Worm (Caenorhabditis elegans) whole organism, mixed stage, embryonic: Measurements from ENCODE around the gene F49C12.5.

Experiments
- M03D4.4 ChIP-seq: sonication (generic microtip); optimal IDR thresholded peaks from 2 replicates; lab custom pipeline; 2017; ENCODE audit warnings: mild to moderate bottlenecking, missing genetic modification characterization, missing compliant biosample characterization
- bed-3 ChIP-seq: fragments of 200-800 bp; sonication (Bioruptor generic); optimal IDR thresholded peaks from 3 replicates; lab custom pipeline; 2018; ENCODE audit warnings: mild to moderate bottlenecking, missing genetic modification characterization, moderate library complexity, missing compliant biosample characterization
- blmp-1 ChIP-seq: fragments of 150-350 bp; optimal IDR thresholded peaks from 2 replicates; lab custom pipeline; 2014; ENCODE audit warnings: missing biosample characterization, missing genetic modification characterization
- ceh-39 ChIP-seq: fragments of 150-350 bp; optimal IDR thresholded peaks from 2 replicates; lab custom pipeline; 2014; ENCODE audit warnings: missing biosample characterization, missing genetic modification characterization
- ceh-43 ChIP-seq: fragments of 200-800 bp; sonication (Bioruptor generic); optimal IDR thresholded peaks from 2 replicates; lab custom pipeline; 2018; ENCODE audit warnings: mild to moderate bottlenecking, missing genetic modification characterization, moderate library complexity, missing compliant biosample characterization
- ceh-83 ChIP-seq: fragments of 200-800 bp; sonication (Bioruptor generic); optimal IDR thresholded peaks from 2 replicates; lab custom pipeline; 2018; ENCODE audit warnings: mild to moderate bottlenecking, missing genetic modification characterization, missing compliant biosample characterization
- ces-1 ChIP-seq: fragments of 150-350 bp; optimal IDR thresholded peaks from 2 replicates; lab custom pipeline; 2014; ENCODE audit warnings: missing biosample characterization, missing genetic modification reagents, missing genetic modification characterization
- cnd-1 ChIP-seq: fragments of 200-800 bp; sonication (Bioruptor generic); optimal IDR thresholded peaks from 2 replicates; lab custom pipeline; 2018; ENCODE audit warnings: mild to moderate bottlenecking, missing genetic modification characterization, missing compliant biosample characterization
- elt-1 ChIP-seq: sonication (generic microtip); optimal IDR thresholded peaks from 2 replicates; lab custom pipeline; 2017; ENCODE audit warnings: missing genetic modification characterization, mild to moderate bottlenecking, missing compliant biosample characterization, antibody characterized with exemption, moderate library complexity, borderline replicate concordance; ENCODE audit not compliant: insufficient read depth
- elt-3 ChIP-seq: fragments of 150-350 bp; optimal IDR thresholded peaks from 2 replicates; lab custom pipeline; 2014; ENCODE audit warnings: missing biosample characterization, missing genetic modification characterization
- flh-1 ChIP-seq: fragments of 200-800 bp; sonication (Bioruptor generic); optimal IDR thresholded peaks from 2 replicates; lab custom pipeline; 2018; ENCODE audit warnings: mild to moderate bottlenecking, missing genetic modification characterization, moderate library complexity, missing compliant biosample characterization
- ham-2 ChIP-seq: fragments of 200-800 bp; sonication (Bioruptor generic); optimal IDR thresholded peaks from 2 replicates; lab custom pipeline; 2018; ENCODE audit warnings: mild to moderate bottlenecking, missing genetic modification characterization, missing compliant biosample characterization
- hlh-1 ChIP-seq: fragments of 150-350 bp; optimal IDR thresholded peaks from 2 replicates; lab custom pipeline; 2014; ENCODE audit warnings: missing biosample characterization, missing genetic modification reagents, missing genetic modification characterization
- lin-13 ChIP-seq: fragments of 150-350 bp; optimal IDR thresholded peaks from 2 replicates; lab custom pipeline; 2014; ENCODE audit warnings: missing biosample characterization, missing genetic modification characterization
- lin-32 ChIP-seq: fragments of 200-800 bp; sonication (Bioruptor generic); optimal IDR thresholded peaks from 2 replicates; lab custom pipeline; 2018; ENCODE audit warnings: mild to moderate bottlenecking, missing genetic modification characterization, missing compliant biosample characterization
- lsy-2 ChIP-seq: fragments of 150-350 bp; optimal IDR thresholded peaks from 2 replicates; lab custom pipeline; 2014; ENCODE audit warnings: missing biosample characterization, missing genetic modification characterization
- mab-5 ChIP-seq: fragments of 150-350 bp; optimal IDR thresholded peaks from 2 replicates; lab custom pipeline; 2014; ENCODE audit warnings: missing biosample characterization, missing genetic modification characterization
- mep-1 ChIP-seq: fragments of 150-350 bp; optimal IDR thresholded peaks from 2 replicates; lab custom pipeline; 2017; ENCODE audit warnings: missing biosample characterization, missing genetic modification reagents, missing genetic modification characterization, inconsistent platforms
- mls-2 ChIP-seq: sonication (generic microtip); optimal IDR thresholded peaks from 2 replicates; lab custom pipeline; 2016; ENCODE audit warnings: mild to moderate bottlenecking, missing genetic modification characterization, moderate library complexity, missing compliant biosample characterization
- nhr-12 ChIP-seq: fragments of 150-350 bp; optimal IDR thresholded peaks from 2 replicates; lab custom pipeline; 2014; ENCODE audit warnings: missing biosample characterization, missing genetic modification characterization
- nhr-2 ChIP-seq: fragments of 150-350 bp; optimal IDR thresholded peaks from 2 replicates; lab custom pipeline; 2014; ENCODE audit warnings: missing biosample characterization, missing genetic modification characterization
- nhr-237 ChIP-seq: fragments of 150-350 bp; optimal IDR thresholded peaks from 2 replicates; lab custom pipeline; 2014; ENCODE audit warnings: missing biosample characterization, missing genetic modification characterization
- nhr-28 ChIP-seq: fragments of 150-350 bp; optimal IDR thresholded peaks from 2 replicates; lab custom pipeline; 2014; ENCODE audit warnings: missing biosample characterization, missing genetic modification characterization
- pha-4 ChIP-seq: fragments of 150-350 bp; optimal IDR thresholded peaks from 2 replicates; lab custom pipeline; 2018; ENCODE audit warnings: missing biosample characterization, missing genetic modification reagents, missing genetic modification characterization
- snpc-4 ChIP-seq: fragments of 150-350 bp; optimal IDR thresholded peaks from 2 replicates; lab custom pipeline; 2014; ENCODE audit warnings: missing biosample characterization, missing genetic modification characterization
- sptf-1 ChIP-seq: sonication (generic microtip); optimal IDR thresholded peaks from 2 replicates; lab custom pipeline; 2017; ENCODE audit warnings: mild to moderate bottlenecking, missing genetic modification characterization, moderate library complexity, missing compliant biosample characterization
- tbx-8 ChIP-seq: fragments of 200-800 bp; sonication (Bioruptor generic); optimal IDR thresholded peaks from 2 replicates; lab custom pipeline; 2018; ENCODE audit warnings: mild to moderate bottlenecking, missing genetic modification characterization, moderate library complexity, missing compliant biosample characterization
- unc-120 ChIP-seq: sonication (generic microtip); optimal IDR thresholded peaks from 2 replicates; lab custom pipeline; 2017; ENCODE audit warnings: missing genetic modification characterization, missing compliant biosample characterization; ENCODE audit not compliant: poor library complexity, severe bottlenecking
- unc-39 ChIP-seq: fragments of 150-350 bp; optimal IDR thresholded peaks from 2 replicates; lab custom pipeline; 2014; ENCODE audit warnings: missing biosample characterization, missing genetic modification characterization
- unc-62 ChIP-seq: fragments of 150-350 bp; optimal IDR thresholded peaks from 2 replicates; lab custom pipeline; 2014; ENCODE audit warnings: missing biosample characterization, missing genetic modification reagents, missing genetic modification characterization
- zip-8 ChIP-seq: fragments of 150-350 bp; optimal IDR thresholded peaks from 2 replicates; lab custom pipeline; 2014; ENCODE audit warnings: missing biosample characterization, missing genetic modification characterization
- ztf-11 ChIP-seq: fragments of 150-350 bp; optimal IDR thresholded peaks from 2 replicates; lab custom pipeline; 2014; ENCODE audit warnings: missing biosample characterization, missing genetic modification characterization

Gene F49C12.5

DNA sequence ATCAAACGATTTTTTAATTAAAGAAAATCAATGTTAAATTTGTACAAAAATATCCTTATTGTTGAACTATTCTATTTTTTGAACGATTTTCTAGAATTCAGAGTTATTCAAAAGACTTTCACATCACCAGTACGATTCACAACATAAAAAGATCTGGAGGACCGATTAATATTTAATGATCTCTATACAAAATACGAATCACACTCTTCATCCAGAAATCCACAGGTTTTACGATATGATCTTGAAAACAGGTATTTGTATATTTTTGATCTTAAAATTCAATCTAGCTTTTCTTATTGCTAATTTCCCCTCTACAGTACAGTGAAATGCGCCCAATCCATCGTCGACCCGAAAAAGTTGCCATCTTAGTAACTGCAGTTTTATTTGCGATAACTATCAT is at the start of gene F49C12.5:
F49C12.5 (plus strand) TSS at position 301 of the 400 bp plus-strand sequence.
- TF ChIP-seq nhr-2 (no peak), ces-1 (GFP tag; lab: Kevin White, UChicago) (no peak), lin-32 (no peak), ceh-39 (tag; lab: Kevin White, UChicago) (no peak), mab-5 (no peak), sptf-1 (tag; lab: Kevin White, UChicago) (no peak), tbx-8 (GFP tag; lab: Kevin White, UChicago) (no peak), nhr-28 (tag; lab: Kevin White, UChicago) (no peak), unc-120 (no peak), nhr-237 (tag; lab: Kevin White, UChicago) (no peak), elt-3 (no peak), blmp-1 (no peak), ceh-83 (GFP tag; lab: Kevin White, UChicago) (no peak), M03D4.4 (no peak), lsy-2 (tag; lab: Kevin White, UChicago) (no peak), mep-1 (tag; lab: Kevin White, UChicago) (no peak), flh-1 (GFP tag; lab: Kevin White, UChicago) (no peak), snpc-4 (tag; lab: Kevin White, UChicago) (no peak), hlh-1 (tag; lab: Kevin White, UChicago) (no peak), elt-1 (no peak)

DNA sequence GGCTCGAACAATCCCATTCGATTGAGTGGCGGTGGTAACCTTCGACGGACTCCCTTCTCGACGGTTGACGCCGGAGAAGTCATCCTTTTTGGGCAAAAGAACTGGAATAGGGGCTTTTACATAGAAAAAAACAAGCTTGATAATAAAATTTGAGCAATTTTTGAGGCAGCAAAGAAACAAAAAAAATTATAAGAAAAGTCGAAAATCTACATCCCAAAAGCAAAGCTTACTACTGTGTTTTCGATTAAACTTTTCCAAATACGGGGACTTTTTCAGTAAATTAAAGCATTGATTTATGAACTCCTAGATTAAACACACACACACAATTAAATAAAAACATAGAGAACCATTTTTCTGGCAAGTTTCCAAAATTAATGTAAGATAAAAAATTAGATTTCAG is 48.7 kb upstream of the F49C12.5 start, which contains the start of gene Y11D7A.9:
Y11D7A.9 (minus strand) TSS at position 101 of the 400 bp plus-strand sequence.
- TF ChIP-seq zip-8 (tag; lab: Kevin White, UChicago) = no peak
- TF ChIP-seq mep-1 (tag; lab: Kevin White, UChicago) = no peak
- TF ChIP-seq bed-3 = no peak

DNA sequence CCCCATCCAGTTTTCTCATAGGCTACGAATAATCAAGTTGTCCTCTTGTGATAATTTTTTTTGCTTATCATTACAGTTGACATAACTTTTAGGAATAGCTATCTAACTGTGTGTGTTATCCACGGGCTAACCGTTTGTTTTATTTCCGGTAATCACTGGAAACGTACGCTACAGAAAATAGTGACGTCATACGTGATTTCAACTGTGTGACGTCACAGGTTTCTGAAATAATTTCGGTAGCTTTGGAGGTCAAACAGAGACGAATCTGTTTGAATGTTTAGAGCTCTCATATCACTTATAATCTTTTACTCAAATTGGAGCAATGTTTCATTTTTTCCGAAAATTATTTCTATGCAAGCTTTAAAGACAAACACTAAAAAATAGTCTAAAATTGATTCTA is 47.9 kb upstream of the F49C12.5 start:
- TF ChIP-seq lsy-2 (tag; lab: Kevin White, UChicago) = no peak
- TF ChIP-seq zip-8 (tag; lab: Kevin White, UChicago) = peak; percentile 88

DNA sequence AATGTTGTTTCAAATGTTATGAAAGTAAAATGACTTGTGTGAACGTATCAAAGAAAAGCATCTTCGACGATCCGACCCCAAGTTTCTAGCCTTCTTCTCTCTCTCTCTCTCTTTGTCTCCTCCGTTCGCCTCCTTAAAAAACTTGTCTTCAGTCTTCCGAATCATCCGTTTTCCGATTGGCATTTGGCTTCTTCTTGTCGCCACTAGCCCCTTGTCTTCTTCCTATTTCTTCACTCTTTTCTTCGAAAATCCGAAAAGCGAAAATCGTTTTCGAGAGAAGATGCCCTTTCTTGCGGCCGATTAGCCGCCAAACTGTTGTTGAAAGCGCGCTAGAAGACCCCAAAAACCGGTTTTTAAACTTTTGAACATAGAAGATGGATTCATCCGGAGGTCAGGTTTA is 46.2 kb upstream of the F49C12.5 start:
- TF ChIP-seq mep-1 (tag; lab: Kevin White, UChicago) (no peak), ham-2 (peak; percentile 6)

DNA sequence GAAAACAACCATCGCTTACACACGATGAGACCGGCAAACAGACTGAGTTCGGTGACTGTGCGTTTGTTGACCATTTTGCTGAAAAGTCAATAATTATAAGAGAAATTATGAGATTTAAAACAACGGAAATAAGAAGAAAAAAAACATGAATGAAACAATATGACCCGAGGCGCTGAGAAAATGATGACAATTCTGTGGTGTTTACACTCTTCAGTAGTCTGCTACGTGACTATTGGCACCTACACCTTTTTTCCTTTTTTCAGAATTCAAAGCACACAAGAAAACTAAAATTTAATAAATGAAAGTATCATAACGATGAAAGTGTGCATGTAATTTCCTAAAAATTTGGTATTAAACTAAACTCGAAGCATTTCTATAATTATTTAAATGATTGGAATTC is 45.0 kb upstream of the F49C12.5 start, which contains the start of gene Y11D7A.10:
Y11D7A.10 (minus strand) TSS at position 82 of the 400 bp plus-strand sequence.
- TF ChIP-seq ham-2 = no peak
- TF ChIP-seq lsy-2 (tag; lab: Kevin White, UChicago) = no peak
- TF ChIP-seq elt-1 = no peak
- TF ChIP-seq lin-13 (tag; lab: Kevin White, UChicago) = no peak
- no peak for TF ChIP-seq unc-39 (tag; lab: Kevin White, UChicago)
- TF ChIP-seq sptf-1 (tag; lab: Kevin White, UChicago) = no peak
- no peak for TF ChIP-seq mab-5
- no peak for TF ChIP-seq cnd-1 (tag; lab: Kevin White, UChicago)
- no peak for TF ChIP-seq blmp-1
- TF ChIP-seq zip-8 (tag; lab: Kevin White, UChicago) = no peak
- TF ChIP-seq M03D4.4 = no peak
- TF ChIP-seq unc-62 = no peak
- no peak for TF ChIP-seq ztf-11 (tag; lab: Kevin White, UChicago)
- no peak for TF ChIP-seq nhr-28 (tag; lab: Kevin White, UChicago)
- no peak for TF ChIP-seq pha-4 (tag; lab: Kevin White, UChicago)
- TF ChIP-seq ceh-43 (GFP tag; lab: Kevin White, UChicago) = no peak

DNA sequence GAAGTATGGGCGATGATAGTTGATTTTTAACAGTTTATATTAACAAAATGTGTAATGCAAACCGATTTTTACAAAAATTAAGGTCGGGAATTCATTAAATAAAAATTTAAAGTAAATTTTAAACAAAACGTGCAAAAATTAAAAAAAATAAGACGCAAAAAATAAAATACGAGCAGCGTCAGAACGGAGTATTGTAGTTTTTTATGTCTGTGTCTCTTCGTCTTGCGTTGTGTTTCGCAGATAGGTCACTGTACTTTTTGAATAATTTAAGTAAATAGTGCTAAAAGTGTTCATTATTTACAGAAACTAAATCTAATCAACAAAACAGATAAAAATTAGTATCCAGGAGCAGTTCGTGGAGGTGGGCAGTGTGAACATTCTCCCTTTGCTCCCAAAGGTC is 44.4 kb upstream of the F49C12.5 start:
- TF ChIP-seq ceh-43 (GFP tag; lab: Kevin White, UChicago) (no peak), ceh-39 (tag; lab: Kevin White, UChicago) (no peak), ham-2 (no peak), elt-1 (no peak), ces-1 (GFP tag; lab: Kevin White, UChicago) (no peak), ztf-11 (tag; lab: Kevin White, UChicago) (no peak), M03D4.4 (no peak), nhr-237 (tag; lab: Kevin White, UChicago) (peak; percentile 3), unc-120 (no peak), snpc-4 (tag; lab: Kevin White, UChicago) (no peak), ceh-83 (GFP tag; lab: Kevin White, UChicago) (no peak), pha-4 (tag; lab: Kevin White, UChicago) (peak; percentile 25), unc-39 (tag; lab: Kevin White, UChicago) (no peak), lin-32 (no peak), nhr-12 (tag; lab: Kevin White, UChicago) (no peak), blmp-1 (no peak), lin-13 (tag; lab: Kevin White, UChicago) (no peak), zip-8 (tag; lab: Kevin White, UChicago) (no peak), mls-2 (tag; lab: Kevin White, UChicago) (no peak), lsy-2 (tag; lab: Kevin White, UChicago) (peak; percentile 26)
